Fruit fly (Drosophila melanogaster) whole organism, prepupa: ENCODE data around the gene toe.

ENCODE experiments used
- Blimp-1 ChIP-seq: fragments of 200-800 bp; sonication (Bioruptor generic); optimal IDR thresholded peaks from 3 replicates; lab custom pipeline; 2017; ENCODE audit warnings: missing biosample characterization, missing genetic modification characterization, mild to moderate bottlenecking, moderate library complexity, missing genetic modification reagents
- CG10631 ChIP-seq: fragments of 200-800 bp; sonication (Bioruptor generic); optimal IDR thresholded peaks from 2 replicates; lab custom pipeline; 2016; ENCODE audit warnings: missing biosample characterization, missing genetic modification characterization
- CG10669 ChIP-seq: fragments of 200-800 bp; sonication (Bioruptor generic); optimal IDR thresholded peaks from 3 replicates; lab custom pipeline; 2018; ENCODE audit warnings: missing biosample characterization, mild to moderate bottlenecking, missing genetic modification characterization, moderate library complexity
- CG11762 ChIP-seq: fragments of 200-800 bp; sonication (Bioruptor generic); optimal IDR thresholded peaks from 3 replicates; lab custom pipeline; 2016; ENCODE audit warnings: missing biosample characterization, missing genetic modification characterization; ENCODE audit not compliant: insufficient read depth
- CG15336 ChIP-seq: fragments of 200-800 bp; sonication (Bioruptor generic); IDR thresholded peaks from 2 replicates; pipeline ENCODE4 v1.3.6; 2022; ENCODE audit warnings: missing biosample characterization, missing genetic modification characterization
- CG1621 ChIP-seq: fragments of 200-800 bp; sonication (Bioruptor generic); optimal IDR thresholded peaks from 3 replicates; lab custom pipeline; 2018; ENCODE audit warnings: missing biosample characterization, mild to moderate bottlenecking, missing genetic modification characterization
- CG16779 ChIP-seq: fragments of 200-800 bp; sonication (Bioruptor generic); optimal IDR thresholded peaks from 3 replicates; lab custom pipeline; 2017; ENCODE audit warnings: missing biosample characterization, mild to moderate bottlenecking, missing genetic modification characterization
- CG3032 ChIP-seq: fragments of 200-800 bp; optimal IDR thresholded peaks from 2 replicates; lab custom pipeline; 2019; ENCODE audit warnings: missing biosample characterization, mild to moderate bottlenecking, missing genetic modification characterization, moderate library complexity
- CG32006 ChIP-seq: fragments of 200-800 bp; sonication (Bioruptor generic); optimal IDR thresholded peaks from 3 replicates; lab custom pipeline; 2017; ENCODE audit warnings: missing biosample characterization, mild to moderate bottlenecking, missing genetic modification characterization
- CG34406 ChIP-seq: fragments of 200-800 bp; sonication (Bioruptor generic); optimal IDR thresholded peaks from 3 replicates; lab custom pipeline; 2016; ENCODE audit warnings: missing biosample characterization, missing genetic modification characterization
- CG4318 ChIP-seq: fragments of 200-800 bp; sonication (Bioruptor generic); optimal IDR thresholded peaks from 3 replicates; lab custom pipeline; 2017; ENCODE audit warnings: missing biosample characterization, mild to moderate bottlenecking, missing genetic modification characterization
- CG6163 ChIP-seq: fragments of 200-800 bp; sonication (Bioruptor generic); IDR thresholded peaks from 3 replicates; pipeline ENCODE4 v1.3.6; 2022; ENCODE audit warnings: missing biosample characterization, missing genetic modification characterization
- CG6276 ChIP-seq: fragments of 200-800 bp; sonication (Bioruptor generic); optimal IDR thresholded peaks from 2 replicates; lab custom pipeline; 2017; ENCODE audit warnings: missing biosample characterization, mild to moderate bottlenecking, missing genetic modification characterization
- CG6792 ChIP-seq: fragments of 200-800 bp; sonication (Bioruptor generic); optimal IDR thresholded peaks from 3 replicates; lab custom pipeline; 2016; ENCODE audit warnings: missing biosample characterization, missing genetic modification characterization
- CG6854 ChIP-seq: fragments of 200-800 bp; sonication (Bioruptor generic); optimal IDR thresholded peaks from 2 replicates; lab custom pipeline; 2017; ENCODE audit warnings: missing biosample characterization, mild to moderate bottlenecking, missing genetic modification characterization
- CG7368 ChIP-seq: fragments of 200-800 bp; sonication (Bioruptor generic); optimal IDR thresholded peaks from 3 replicates; lab custom pipeline; 2016; ENCODE audit warnings: missing biosample characterization, missing genetic modification characterization
- CG8319 ChIP-seq: fragments of 200-800 bp; sonication (Bioruptor generic); optimal IDR thresholded peaks from 3 replicates; lab custom pipeline; 2016; ENCODE audit warnings: missing biosample characterization, missing genetic modification characterization
- CG8632 ChIP-seq: fragments of 200-800 bp; sonication (Bioruptor generic); optimal IDR thresholded peaks from 3 replicates; lab custom pipeline; 2016; ENCODE audit warnings: missing biosample characterization, missing genetic modification characterization
- CG9139 ChIP-seq: fragments of 200-800 bp; sonication (Bioruptor generic); optimal IDR thresholded peaks from 3 replicates; lab custom pipeline; 2017; ENCODE audit warnings: missing biosample characterization, mild to moderate bottlenecking, missing genetic modification characterization
- Eip75B ChIP-seq: fragments of 200-800 bp; sonication (Bioruptor generic); optimal IDR thresholded peaks from 3 replicates; lab custom pipeline; 2016; ENCODE audit warnings: missing biosample characterization, missing genetic modification characterization
- Eip93F ChIP-seq: fragments of 200-800 bp; sonication (Bioruptor generic); optimal IDR thresholded peaks from 2 replicates; lab custom pipeline; 2016; ENCODE audit warnings: missing biosample characterization, mild to moderate bottlenecking, missing genetic modification characterization
- Ets21C ChIP-seq: fragments of 200-800 bp; sonication (Bioruptor generic); optimal IDR thresholded peaks from 3 replicates; lab custom pipeline; 2016; ENCODE audit warnings: missing biosample characterization, missing genetic modification characterization
- Ets96B ChIP-seq: fragments of 200-800 bp; optimal IDR thresholded peaks from 2 replicates; lab custom pipeline; 2019; ENCODE audit warnings: missing biosample characterization, mild to moderate bottlenecking, missing genetic modification characterization, moderate library complexity
- Gug ChIP-seq: fragments of 200-800 bp; sonication (Bioruptor generic); IDR thresholded peaks from 2 replicates; pipeline ENCODE4 v1.3.6; 2022; ENCODE audit warnings: missing biosample characterization, missing genetic modification characterization
- Hr4 ChIP-seq: fragments of 200-800 bp; sonication (Bioruptor generic); optimal IDR thresholded peaks from 3 replicates; lab custom pipeline; 2016; ENCODE audit warnings: missing biosample characterization, missing genetic modification characterization
- Lpt ChIP-seq: fragments of 200-800 bp; sonication (Bioruptor generic); optimal IDR thresholded peaks from 3 replicates; lab custom pipeline; 2016; ENCODE audit warnings: missing biosample characterization, missing genetic modification characterization
- Met ChIP-seq: fragments of 200-800 bp; sonication (Bioruptor generic); optimal IDR thresholded peaks from 3 replicates; lab custom pipeline; 2016; ENCODE audit warnings: missing biosample characterization, missing genetic modification characterization
- Smox ChIP-seq: fragments of 200-800 bp; sonication (Bioruptor generic); optimal IDR thresholded peaks from 3 replicates; lab custom pipeline; 2016; ENCODE audit warnings: missing biosample characterization, missing genetic modification characterization
- Sox14 ChIP-seq: fragments of 200-800 bp; sonication (Bioruptor generic); optimal IDR thresholded peaks from 3 replicates; lab custom pipeline; 2016; ENCODE audit warnings: missing biosample characterization, missing genetic modification characterization
- achi ChIP-seq: fragments of 200-800 bp; sonication (Bioruptor generic); optimal IDR thresholded peaks from 3 replicates; lab custom pipeline; 2016; ENCODE audit warnings: missing biosample characterization, missing genetic modification characterization
- acj6 ChIP-seq: fragments of 200-800 bp; sonication (Bioruptor generic); optimal IDR thresholded peaks from 3 replicates; lab custom pipeline; 2016; ENCODE audit warnings: missing biosample characterization, missing genetic modification characterization
- cyc ChIP-seq: fragments of 200-800 bp; sonication (Bioruptor generic); optimal IDR thresholded peaks from 3 replicates; lab custom pipeline; 2016; ENCODE audit warnings: missing biosample characterization, missing genetic modification characterization
- esn ChIP-seq: fragments of 200-800 bp; sonication (Bioruptor generic); optimal IDR thresholded peaks from 2 replicates; lab custom pipeline; 2016; ENCODE audit warnings: missing biosample characterization, mild to moderate bottlenecking, missing genetic modification characterization, moderate library complexity
- fd59A ChIP-seq: fragments of 200-800 bp; sonication (Bioruptor generic); optimal IDR thresholded peaks from 2 replicates; lab custom pipeline; 2017; ENCODE audit warnings: missing biosample characterization, mild to moderate bottlenecking, missing genetic modification characterization, missing genetic modification reagents
- fd85E ChIP-seq: fragments of 200-800 bp; sonication (Bioruptor generic); optimal IDR thresholded peaks from 3 replicates; lab custom pipeline; 2016; ENCODE audit warnings: missing biosample characterization, missing genetic modification characterization
- fkh ChIP-seq: fragments of 200-800 bp; sonication (Bioruptor generic); optimal IDR thresholded peaks from 3 replicates; lab custom pipeline; 2017; ENCODE audit warnings: missing biosample characterization, mild to moderate bottlenecking, missing genetic modification characterization, moderate library complexity
- net ChIP-seq: fragments of 200-800 bp; sonication (Bioruptor generic); optimal IDR thresholded peaks from 3 replicates; lab custom pipeline; 2016; ENCODE audit warnings: missing biosample characterization, missing genetic modification characterization
- spab ChIP-seq: fragments of 200-800 bp; sonication (Bioruptor generic); optimal IDR thresholded peaks from 2 replicates; lab custom pipeline; 2017; ENCODE audit warnings: missing biosample characterization, mild to moderate bottlenecking, missing genetic modification characterization, missing genetic modification reagents
- ss ChIP-seq, 2 experiments: fragments of 200-800 bp; sonication (Bioruptor generic); optimal IDR thresholded peaks; 2 replicates in 1 of 2; 3 replicates in 1 of 2; lab custom pipeline; 2017 to 2018; ENCODE audit warnings: mild to moderate bottlenecking in 2 of 2, missing biosample characterization in 2 of 2, missing genetic modification characterization in 2 of 2, moderate library complexity in 1 of 2
- svp ChIP-seq: fragments of 200-800 bp; sonication (Bioruptor generic); peaks from one replicate; lab custom pipeline; 2016; ENCODE audit warnings: missing biosample characterization, missing genetic modification characterization
- topi ChIP-seq: fragments of 200-800 bp; sonication (Bioruptor generic); optimal IDR thresholded peaks from 3 replicates; lab custom pipeline; 2016; ENCODE audit warnings: missing biosample characterization, missing genetic modification characterization
- vri ChIP-seq: fragments of 200-800 bp; sonication (Bioruptor generic); optimal IDR thresholded peaks from 3 replicates; lab custom pipeline; 2016; ENCODE audit warnings: missing biosample characterization, mild to moderate bottlenecking, missing genetic modification characterization

toe gene

dm6 chr3L:12410472-12411213, 21.8 kb downstream of the toe start (continued):
- TF ChIP-seq CG16779 (tag; lab: Kevin White, UChicago) (no peak), cyc (GFP tag; lab: Kevin White, UChicago) (peak; percentile 65), ss (GFP tag; optimal IDR thresholded peaks at IDR 0.05; lab: Kevin White, UChicago) (peak in 1 of 2 experiments; percentile 47), spab (GFP tag; lab: Kevin White, UChicago) (peak; percentile 43), Gug (GFP tag; lab: Robert Waterston, UW) (no peak), vri (peak; percentile 67), CG7368 (GFP tag; lab: Kevin White, UChicago) (peak; percentile 45), CG6792 (GFP tag; lab: Kevin White, UChicago) (peak; percentile 51), Smox (no peak), CG6163 (GFP tag; lab: Robert Waterston, UW) (0 out of 3 replicates have a peak, but pooled peaks have one; percentile 26), Blimp-1 (peak; percentile 30), Hr4 (GFP tag; lab: Kevin White, UChicago) (no peak), Met (GFP tag; lab: Kevin White, UChicago) (peak; percentile 79), svp (GFP tag; lab: Kevin White, UChicago) (peak; percentile 80), Lpt (GFP tag; lab: Kevin White, UChicago) (no peak), CG11762 (GFP tag; lab: Kevin White, UChicago) (peak; percentile 61), CG6854 (no peak), Eip93F (GFP tag; lab: Kevin White, UChicago) (no peak), CG4318 (no peak), CG3032 (tag; lab: Kevin White, UChicago) (peak; percentile 59), fd59A (peak; percentile 43), CG8632 (peak; percentile 56), fd85E (GFP tag; lab: Kevin White, UChicago) (no peak), acj6 (GFP tag; lab: Kevin White, UChicago) (peak; percentile 55), CG34406 (GFP tag; lab: Kevin White, UChicago) (peak; percentile 71), net (peak; percentile 60), esn (peak; percentile 78), Ets96B (tag; lab: Kevin White, UChicago) (peak; percentile 42), Sox14 (peak; percentile 70), CG32006 (GFP tag; lab: Kevin White, UChicago) (peak; percentile 44), CG10631 (GFP tag; lab: Kevin White, UChicago) (peak; percentile 47), CG6276 (GFP tag; lab: Kevin White, UChicago) (no peak), CG15336 (GFP tag; lab: Robert Waterston, UW) (no peak), achi (peak; percentile 40)

- no peak for TF ChIP-seq CG6854
- no peak for TF ChIP-seq net
- 0 out of 2 replicates have a peak, but pooled peaks have one; percentile 24 for TF ChIP-seq CG15336 (GFP tag; lab: Robert Waterston, UW)
- TF ChIP-seq spab (GFP tag; lab: Kevin White, UChicago): no peak
- TF ChIP-seq CG8319 (GFP tag; lab: Kevin White, UChicago): no peak
- TF ChIP-seq vri: peak; percentile 35
- peak; percentile 68 for TF ChIP-seq fkh (GFP tag; lab: Kevin White, UChicago)
- TF ChIP-seq topi: no peak
- no peak for TF ChIP-seq achi
- TF ChIP-seq CG9139 (GFP tag; lab: Kevin White, UChicago): no peak
- TF ChIP-seq CG1621 (tag; lab: Kevin White, UChicago): no peak
- no peak for TF ChIP-seq CG16779 (tag; lab: Kevin White, UChicago)
- TF ChIP-seq CG4318: no peak
- no peak for TF ChIP-seq Ets21C
- no peak for TF ChIP-seq CG10669 (GFP tag; lab: Kevin White, UChicago)
- TF ChIP-seq svp (GFP tag; lab: Kevin White, UChicago): peak; percentile 77
- TF ChIP-seq Eip93F (GFP tag; lab: Kevin White, UChicago): no peak
- TF ChIP-seq CG6276 (GFP tag; lab: Kevin White, UChicago): peak; percentile 2
- TF ChIP-seq Ets96B (tag; lab: Kevin White, UChicago): no peak
- no peak for TF ChIP-seq Eip75B (GFP tag; lab: Kevin White, UChicago)
- TF ChIP-seq CG10631 (GFP tag; lab: Kevin White, UChicago): no peak
- TF ChIP-seq, all 60 proteins: peak for 5
Measured at dm6 chr3L:12409343-12410302, 22.8 kb downstream of the toe start.
